Worm (Caenorhabditis elegans) whole organism, late embryonic: Measurements from ENCODE around the gene C50E10.2.

ENCODE experiments used
- C08G9.2 ChIP-seq: sonication (generic microtip); optimal IDR thresholded peaks from 2 replicates; lab custom pipeline; 2016; ENCODE audit warnings: mild to moderate bottlenecking, missing genetic modification characterization, moderate library complexity, missing compliant biosample characterization
- C38D4.7 ChIP-seq: fragments of 200-800 bp; sonication (Bioruptor generic); optimal IDR thresholded peaks from 2 replicates; lab custom pipeline; 2018; ENCODE audit warnings: mild to moderate bottlenecking, missing genetic modification characterization, moderate library complexity, missing compliant biosample characterization
- F13H6.1 ChIP-seq: sonication (generic microtip); optimal IDR thresholded peaks from 2 replicates; lab custom pipeline; 2016; ENCODE audit warnings: missing genetic modification characterization, missing compliant biosample characterization
- K09A11.1 ChIP-seq: sonication (generic microtip); optimal IDR thresholded peaks from 2 replicates; lab custom pipeline; 2017; ENCODE audit warnings: antibody characterized with exemption, mild to moderate bottlenecking, missing genetic modification characterization, missing compliant biosample characterization; ENCODE audit not compliant: insufficient read depth
- Y22D7AL.16 ChIP-seq: sonication (generic microtip); optimal IDR thresholded peaks from 2 replicates; lab custom pipeline; 2016; ENCODE audit warnings: missing genetic modification characterization, missing compliant biosample characterization
- ama-1 ChIP-seq: fragments of 150-350 bp; optimal IDR thresholded peaks from 2 replicates; lab custom pipeline; 2014
- ceh-14 ChIP-seq: sonication (generic microtip); optimal IDR thresholded peaks from 2 replicates; lab custom pipeline; 2016; ENCODE audit warnings: missing genotype, missing genetic modification characterization, missing compliant biosample characterization
- ceh-18 ChIP-seq: sonication (generic microtip); optimal IDR thresholded peaks from 2 replicates; lab custom pipeline; 2016; ENCODE audit warnings: missing genetic modification characterization, missing compliant biosample characterization
- ceh-19 ChIP-seq: fragments of 200-800 bp; sonication (Bioruptor generic); optimal IDR thresholded peaks from 2 replicates; lab custom pipeline; 2018; ENCODE audit warnings: mild to moderate bottlenecking, missing genetic modification characterization, missing compliant biosample characterization
- ceh-30 ChIP-seq: fragments of 150-350 bp; optimal IDR thresholded peaks from 2 replicates; lab custom pipeline; 2014; ENCODE audit warnings: missing biosample characterization, missing genetic modification characterization
- ceh-31 ChIP-seq: sonication (generic microtip); optimal IDR thresholded peaks from 2 replicates; lab custom pipeline; 2016; ENCODE audit warnings: missing genetic modification characterization, missing compliant biosample characterization
- ceh-45 ChIP-seq: fragments of 200-800 bp; sonication (Bioruptor generic); IDR thresholded peaks from 2 replicates; pipeline ENCODE4 v1.3.6; 2022; ENCODE audit warnings: missing genetic modification reagents, missing genetic modification characterization, missing compliant biosample characterization
- ceh-48 ChIP-seq: sonication (generic microtip); optimal IDR thresholded peaks from 2 replicates; lab custom pipeline; 2016; ENCODE audit warnings: missing genetic modification characterization, inconsistent platforms, missing compliant biosample characterization
- elt-4 ChIP-seq: sonication (generic microtip); optimal IDR thresholded peaks from 2 replicates; lab custom pipeline; 2016; ENCODE audit warnings: missing genetic modification characterization, missing compliant biosample characterization
- ets-4 ChIP-seq: sonication (generic microtip); optimal IDR thresholded peaks from 2 replicates; lab custom pipeline; 2016; ENCODE audit warnings: missing genetic modification characterization, missing compliant biosample characterization
- hlh-30 ChIP-seq: sonication (generic microtip); optimal IDR thresholded peaks from 2 replicates; lab custom pipeline; 2017; ENCODE audit warnings: antibody characterized with exemption, missing genetic modification characterization, missing compliant biosample characterization; ENCODE audit not compliant: insufficient read depth
- hlh-6 ChIP-seq: sonication (generic microtip); optimal IDR thresholded peaks from 2 replicates; lab custom pipeline; 2016; ENCODE audit warnings: missing genotype, missing genetic modification characterization, missing compliant biosample characterization
- hlh-8 ChIP-seq: sonication (generic microtip); optimal IDR thresholded peaks from 2 replicates; lab custom pipeline; 2016; ENCODE audit warnings: missing genotype, missing genetic modification characterization, missing compliant biosample characterization
- lim-6 ChIP-seq: sonication (generic microtip); optimal IDR thresholded peaks from 2 replicates; lab custom pipeline; 2016; ENCODE audit warnings: missing genetic modification characterization, missing compliant biosample characterization
- mec-3 ChIP-seq: sonication (generic microtip); optimal IDR thresholded peaks from 2 replicates; lab custom pipeline; 2016; ENCODE audit warnings: borderline replicate concordance, missing genetic modification characterization, missing compliant biosample characterization
- nfya-1 ChIP-seq: sonication (generic microtip); optimal IDR thresholded peaks from 2 replicates; lab custom pipeline; 2017; ENCODE audit warnings: missing genetic modification characterization, mild to moderate bottlenecking, missing compliant biosample characterization, antibody characterized with exemption, moderate library complexity
- nhr-11 ChIP-seq: fragments of 150-350 bp; optimal IDR thresholded peaks from 2 replicates; lab custom pipeline; 2014; ENCODE audit warnings: missing biosample characterization, missing genetic modification characterization
- npax-4 ChIP-seq: sonication (generic microtip); optimal IDR thresholded peaks from 2 replicates; lab custom pipeline; 2016; ENCODE audit warnings: missing genetic modification characterization, missing compliant biosample characterization
- pha-2 ChIP-seq: sonication (generic microtip); optimal IDR thresholded peaks from 2 replicates; lab custom pipeline; 2017; ENCODE audit warnings: mild to moderate bottlenecking, missing genetic modification characterization, missing compliant biosample characterization
- pqm-1 ChIP-seq: sonication (generic microtip); optimal IDR thresholded peaks from 2 replicates; lab custom pipeline; 2016; ENCODE audit warnings: missing genetic modification characterization, missing compliant biosample characterization
- pros-1 ChIP-seq: fragments of 150-350 bp; optimal IDR thresholded peaks from 2 replicates; lab custom pipeline; 2014; ENCODE audit warnings: missing biosample characterization, missing genetic modification reagents, missing genetic modification characterization
- ref-2 ChIP-seq: sonication (generic microtip); optimal IDR thresholded peaks from 2 replicates; lab custom pipeline; 2016; ENCODE audit warnings: missing genetic modification characterization, missing compliant biosample characterization
- sox-4 ChIP-seq: sonication (generic microtip); optimal IDR thresholded peaks from 2 replicates; lab custom pipeline; 2017; ENCODE audit warnings: mild to moderate bottlenecking, missing genetic modification characterization, inconsistent platforms, missing compliant biosample characterization
- syd-9 ChIP-seq: sonication (generic microtip); optimal IDR thresholded peaks from 2 replicates; lab custom pipeline; 2016; ENCODE audit warnings: mild to moderate bottlenecking, missing genetic modification characterization, moderate library complexity, missing compliant biosample characterization
- tbx-2 ChIP-seq: sonication (generic microtip); optimal IDR thresholded peaks from 2 replicates; lab custom pipeline; 2016; ENCODE audit warnings: missing genetic modification characterization, missing compliant biosample characterization
- ttx-3 ChIP-seq: sonication (generic microtip); optimal IDR thresholded peaks from 2 replicates; lab custom pipeline; 2016; ENCODE audit warnings: missing genetic modification reagents, missing genetic modification characterization, missing compliant biosample characterization

C50E10.2 gene

DNA sequence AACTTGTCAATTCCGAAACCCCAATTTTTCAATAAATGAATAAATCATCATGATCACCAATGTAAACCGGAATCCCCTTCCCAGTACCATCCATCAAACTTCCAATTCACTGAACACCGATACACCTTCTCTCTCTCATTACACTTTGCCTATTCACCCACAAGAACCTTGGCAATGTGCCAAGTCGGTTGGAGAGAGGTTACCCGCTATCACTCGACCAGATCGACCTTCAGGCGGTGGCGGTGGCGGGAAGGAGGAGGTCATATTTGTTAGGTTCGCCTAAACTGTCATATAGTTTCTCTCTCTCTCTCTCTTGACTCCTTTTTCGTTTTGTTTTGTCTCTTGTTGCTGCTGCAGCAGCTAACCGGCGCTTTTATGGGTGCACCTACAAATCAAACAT, 46.9 kb downstream of the C50E10.2 start (continued):
- TF ChIP-seq ref-2 (tag; lab: Kevin White, UChicago) = peak; percentile 3
- no peak for TF ChIP-seq syd-9 (tag; lab: Kevin White, UChicago)
- TF ChIP-seq ama-1 (lab: Kevin White, UChicago) = no peak
- TF ChIP-seq ttx-3 (tag; lab: Kevin White, UChicago) = no peak
- TF ChIP-seq hlh-30 (tag; lab: Kevin White, UChicago) = no peak
- TF ChIP-seq ets-4 (tag; lab: Kevin White, UChicago) = no peak

DNA sequence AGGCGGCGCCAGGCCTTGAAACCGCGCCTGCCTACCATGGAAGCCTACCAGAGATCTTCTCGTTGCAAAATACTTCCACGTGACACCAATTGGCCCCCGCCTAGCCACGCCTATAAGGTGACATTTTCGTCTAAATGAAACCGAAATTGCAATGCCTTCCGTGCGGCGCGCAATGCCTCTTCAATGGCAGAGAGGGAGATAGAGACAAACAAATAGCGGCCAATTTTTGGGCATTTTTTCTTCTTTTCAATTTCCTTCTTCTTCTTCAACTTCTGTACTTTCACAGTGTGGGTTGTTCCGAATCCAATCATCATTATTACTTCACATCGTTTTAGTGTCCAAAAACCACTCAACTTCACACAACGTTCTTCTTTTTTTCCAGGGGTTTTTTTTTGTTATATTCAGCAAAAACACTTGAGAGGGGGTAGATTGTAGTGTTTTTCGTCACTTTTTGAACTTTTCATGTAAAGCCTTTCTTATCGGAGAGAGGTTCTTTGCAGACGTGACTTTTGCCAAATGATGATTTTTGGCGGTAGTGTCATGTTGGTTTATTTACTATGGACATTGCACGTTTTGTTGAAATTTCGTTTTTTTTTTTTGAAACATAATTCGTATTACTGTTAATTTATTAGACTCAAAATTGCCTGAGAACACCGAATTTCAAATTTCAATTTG, 48.2 kb downstream of the C50E10.2 start:
- no peak for TF ChIP-seq ceh-14
- TF ChIP-seq, all 69 proteins: peak for 0

DNA sequence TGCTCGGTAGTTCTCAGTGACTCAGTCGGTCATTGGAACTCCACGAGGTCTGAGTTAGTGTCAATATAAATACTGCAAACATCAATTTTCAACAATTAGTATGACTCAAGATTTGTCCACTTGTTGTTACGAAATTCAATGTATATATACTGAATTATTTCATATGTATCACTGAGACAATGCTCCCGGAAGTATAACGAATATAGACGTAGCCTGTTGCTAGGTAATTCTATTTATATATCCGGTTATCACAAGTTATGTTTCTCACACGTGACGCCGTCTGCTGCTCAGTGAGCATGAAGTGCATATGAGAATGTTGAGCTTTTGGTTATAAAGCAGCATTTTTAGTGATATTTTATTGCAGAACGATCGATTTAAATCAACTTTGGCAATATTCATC, 49.0 kb downstream of the C50E10.2 start:
- TF ChIP-seq ceh-18 = no peak
- TF ChIP-seq ceh-30 (tag; lab: Kevin White, UChicago) = no peak
- no peak for TF ChIP-seq ceh-31 (tag; lab: Kevin White, UChicago)
- TF ChIP-seq mec-3 (tag; lab: Kevin White, UChicago) = no peak
- no peak for TF ChIP-seq C08G9.2 (tag; lab: Kevin White, UChicago)
- no peak for TF ChIP-seq elt-4 (tag; lab: Kevin White, UChicago)
- no peak for TF ChIP-seq lim-6 (tag; lab: Kevin White, UChicago)
- TF ChIP-seq Y22D7AL.16 (tag; lab: Kevin White, UChicago) = no peak
- TF ChIP-seq K09A11.1 (tag; lab: Kevin White, UChicago) = no peak
- no peak for TF ChIP-seq pqm-1 (tag; lab: Kevin White, UChicago)
- no peak for TF ChIP-seq pros-1 (tag; lab: Kevin White, UChicago)
- no peak for TF ChIP-seq pha-2 (tag; lab: Kevin White, UChicago)
- no peak for TF ChIP-seq sox-4 (tag; lab: Kevin White, UChicago)
- TF ChIP-seq ceh-14 = no peak
- no peak for TF ChIP-seq nfya-1 (tag; lab: Kevin White, UChicago)
- TF ChIP-seq hlh-8 = no peak
- TF ChIP-seq npax-4 (tag; lab: Kevin White, UChicago) = no peak
- TF ChIP-seq hlh-6 (tag; lab: Kevin White, UChicago) = no peak

DNA sequence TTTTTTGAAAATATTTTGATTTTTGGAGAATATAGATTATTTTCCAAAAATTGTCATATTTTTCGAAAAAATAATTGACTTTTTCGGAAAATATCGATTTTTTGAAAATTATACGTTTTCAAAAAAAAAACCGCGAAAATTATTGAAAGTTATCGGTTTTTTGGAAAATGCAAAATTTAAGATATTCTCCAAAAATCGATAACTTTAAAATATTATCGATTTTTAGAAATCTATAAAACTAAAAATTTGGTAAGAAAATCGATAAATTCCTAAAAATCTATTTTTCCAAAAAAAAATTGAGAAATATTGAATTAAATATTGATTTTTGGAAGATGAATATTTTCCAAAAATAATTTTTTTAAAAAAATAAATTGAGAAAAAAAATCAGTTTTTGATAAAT, 52.4 kb downstream of the C50E10.2 start:
- TF ChIP-seq hlh-6 (tag; lab: Kevin White, UChicago) (no peak), ceh-45 (GFP tag; lab: Robert Waterston, UW) (no peak), nhr-11 (tag; lab: Kevin White, UChicago) (no peak)

DNA sequence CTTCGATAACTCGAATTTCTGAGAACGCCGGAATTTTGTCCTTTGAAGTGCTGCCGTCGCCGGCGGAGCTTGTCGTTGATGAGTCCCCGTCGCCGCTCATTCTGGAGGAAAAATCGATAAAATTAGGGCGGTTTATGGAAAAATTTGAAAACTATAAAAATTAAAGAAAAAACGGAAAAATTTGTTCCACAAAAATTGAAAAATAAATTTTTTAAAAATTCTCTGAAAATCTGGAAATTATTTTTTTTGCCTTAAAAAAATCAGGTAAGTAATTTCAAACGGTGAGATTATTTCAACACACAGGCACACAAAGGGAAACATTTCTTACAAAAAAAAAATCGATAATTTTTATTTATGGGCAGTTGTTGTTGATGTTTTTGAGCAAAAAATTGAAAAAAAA, 53.0 kb downstream of the C50E10.2 start, which contains the start of gene parn-2:
TSS of gene parn-2 (minus strand) at position 101 of the 400 bp plus-strand sequence.
- TF ChIP-seq pqm-1 (tag; lab: Kevin White, UChicago) = no peak
- TF ChIP-seq ceh-19 (GFP tag; lab: Kevin White, UChicago) = no peak
- no peak for TF ChIP-seq nfya-1 (tag; lab: Kevin White, UChicago)
- no peak for TF ChIP-seq sox-4 (tag; lab: Kevin White, UChicago)
- no peak for TF ChIP-seq K09A11.1 (tag; lab: Kevin White, UChicago)
- TF ChIP-seq C38D4.7 = no peak
- no peak for TF ChIP-seq tbx-2 (tag; lab: Kevin White, UChicago)
- TF ChIP-seq pha-2 (tag; lab: Kevin White, UChicago) = no peak
- no peak for TF ChIP-seq F13H6.1 (tag; lab: Kevin White, UChicago)
- TF ChIP-seq ceh-48 (tag; lab: Kevin White, UChicago) = no peak
